Fruit fly (Drosophila melanogaster) whole organism, embryonic: Measurements from ENCODE around the gene Pde11.

Experiments used
- Aef1 ChIP-seq: fragments of 200-800 bp; sonication (Bioruptor generic); IDR thresholded peaks from 3 replicates; pipeline ENCODE4 v1.3.6; 2022; ENCODE audit warnings: missing biosample characterization, missing genetic modification characterization
- CG10209 ChIP-seq: fragments of 200-800 bp; sonication (Bioruptor generic); optimal IDR thresholded peaks from 3 replicates; lab custom pipeline; 2017; ENCODE audit warnings: missing biosample characterization, mild to moderate bottlenecking, missing genetic modification characterization, missing genetic modification reagents
- CG11093 ChIP-seq: fragments of 200-800 bp; sonication (Bioruptor generic); IDR thresholded peaks from 3 replicates; pipeline ENCODE4 v1.3.6; 2022; ENCODE audit warnings: missing biosample characterization, missing genetic modification characterization
- CG15696 ChIP-seq: fragments of 200-800 bp; sonication (Bioruptor generic); optimal IDR thresholded peaks from 2 replicates; lab custom pipeline; 2019; ENCODE audit warnings: missing biosample characterization, mild to moderate bottlenecking, missing genetic modification characterization, moderate library complexity
- CG3065 ChIP-seq: fragments of 200-800 bp; sonication (Bioruptor generic); optimal IDR thresholded peaks from 2 replicates; lab custom pipeline; 2016; ENCODE audit warnings: missing biosample characterization, missing genetic modification characterization
- CG4282 ChIP-seq: fragments of 200-800 bp; sonication (Bioruptor generic); optimal IDR thresholded peaks from 2 replicates; lab custom pipeline; 2016; ENCODE audit warnings: missing biosample characterization, missing genetic modification characterization
- CG4404 ChIP-seq: fragments of 200-800 bp; sonication (Bioruptor generic); IDR thresholded peaks from 2 replicates; pipeline ENCODE4 v1.3.6; 2022; ENCODE audit warnings: missing biosample characterization, missing genetic modification characterization
- CG6683 ChIP-seq: fragments of 200-800 bp; sonication (Bioruptor generic); optimal IDR thresholded peaks from 2 replicates; lab custom pipeline; 2017; ENCODE audit warnings: missing biosample characterization, mild to moderate bottlenecking, missing genetic modification characterization, missing genetic modification reagents
- CG8359 ChIP-seq: fragments of 200-800 bp; sonication (Bioruptor generic); optimal IDR thresholded peaks from 2 replicates; lab custom pipeline; 2017; ENCODE audit warnings: missing biosample characterization, mild to moderate bottlenecking, missing genetic modification characterization, borderline replicate concordance
- CoRest ChIP-seq: fragments of 200-800 bp; sonication (Bioruptor generic); optimal IDR thresholded peaks from 3 replicates; lab custom pipeline; 2018; ENCODE audit warnings: missing biosample characterization, mild to moderate bottlenecking, missing genetic modification characterization, moderate library complexity
- D19B ChIP-seq: fragments of 200-800 bp; sonication (Bioruptor generic); optimal IDR thresholded peaks from 2 replicates; lab custom pipeline; 2017; ENCODE audit warnings: missing biosample characterization, mild to moderate bottlenecking, missing genetic modification characterization
- Dbx ChIP-seq: fragments of 200-800 bp; sonication (Bioruptor generic); IDR thresholded peaks from 3 replicates; pipeline ENCODE4 v1.3.6; 2022; ENCODE audit warnings: missing biosample characterization, missing genetic modification characterization
- Dip2 ChIP-seq: fragments of 200-800 bp; sonication (Bioruptor generic); IDR thresholded peaks from 2 replicates; pipeline ENCODE4 v1.3.6; 2022; ENCODE audit warnings: missing biosample characterization, missing genetic modification characterization
- ERR ChIP-seq: fragments of 200-800 bp; sonication (Bioruptor generic); optimal IDR thresholded peaks from 2 replicates; lab custom pipeline; 2016; ENCODE audit warnings: missing biosample characterization, missing genetic modification characterization
- Gsc ChIP-seq: fragments of 200-800 bp; sonication (Bioruptor generic); IDR thresholded peaks from 2 replicates; pipeline ENCODE4 v1.3.6; 2022; ENCODE audit warnings: missing biosample characterization, missing genetic modification characterization
- Hr3 ChIP-seq: fragments of 200-800 bp; sonication (Bioruptor generic); optimal IDR thresholded peaks from 3 replicates; lab custom pipeline; 2016; ENCODE audit warnings: missing biosample characterization, missing genetic modification characterization
- Hr51 ChIP-seq, 2 experiments: fragments of 200-800 bp; sonication (Bioruptor generic); optimal IDR thresholded peaks; 2 replicates in 1 of 2; 3 replicates in 1 of 2; lab custom pipeline; 2016 to 2018; ENCODE audit warnings: missing biosample characterization in 2 of 2, missing genetic modification characterization in 2 of 2, mild to moderate bottlenecking in 1 of 2, moderate library complexity in 1 of 2
- Jarid2 ChIP-seq: fragments of 200-800 bp; sonication (Bioruptor generic); optimal IDR thresholded peaks from 3 replicates; lab custom pipeline; 2017; ENCODE audit warnings: mild to moderate bottlenecking, missing biosample characterization, missing genetic modification reagents, missing genetic modification characterization
- Kr ChIP-seq: fragments of 200-800 bp; sonication (Bioruptor generic); optimal IDR thresholded peaks from 2 replicates; lab custom pipeline; 2017; ENCODE audit warnings: missing biosample characterization, mild to moderate bottlenecking, missing genetic modification characterization
- Lpt ChIP-seq: fragments of >200 bp; optimal IDR thresholded peaks from 2 replicates; lab custom pipeline; 2018; ENCODE audit warnings: missing biosample characterization, missing genetic modification characterization
- Meics ChIP-seq: fragments of 200-800 bp; sonication (Bioruptor generic); optimal IDR thresholded peaks from 2 replicates; lab custom pipeline; 2017; ENCODE audit warnings: missing biosample characterization, mild to moderate bottlenecking, missing genetic modification characterization
- NfI ChIP-seq: fragments of 200-800 bp; sonication (Bioruptor generic); optimal IDR thresholded peaks from 3 replicates; lab custom pipeline; 2018; ENCODE audit warnings: missing biosample characterization, mild to moderate bottlenecking, missing genetic modification characterization, moderate library complexity
- ash1 ChIP-seq: fragments of 200-800 bp; sonication (Bioruptor generic); optimal IDR thresholded peaks from 2 replicates; lab custom pipeline; 2018; ENCODE audit warnings: missing biosample characterization, mild to moderate bottlenecking, missing genetic modification characterization
- bowl ChIP-seq: fragments of 200-800 bp; sonication (Bioruptor generic); IDR thresholded peaks from 2 replicates; pipeline ENCODE4 v1.3.6; 2022; ENCODE audit warnings: missing biosample characterization, missing genetic modification characterization
- bsh ChIP-seq, 2 experiments: fragments of 200-800 bp; sonication (Bioruptor generic); optimal IDR thresholded peaks; 2 replicates each; lab custom pipeline; 2017 to 2018; ENCODE audit warnings: mild to moderate bottlenecking in 2 of 2, missing biosample characterization in 2 of 2, missing genetic modification characterization in 2 of 2, moderate library complexity in 1 of 2
- ci ChIP-seq: fragments of 200-800 bp; sonication (Bioruptor generic); IDR thresholded peaks from 3 replicates; pipeline ENCODE4 v1.3.6; 2022; ENCODE audit warnings: missing biosample characterization, missing genetic modification characterization
- dmrt11E ChIP-seq: fragments of 200-800 bp; sonication (Bioruptor generic); optimal IDR thresholded peaks from 3 replicates; lab custom pipeline; 2018; ENCODE audit warnings: missing biosample characterization, mild to moderate bottlenecking, missing genetic modification characterization, moderate library complexity
- dysf ChIP-seq: fragments of 200-800 bp; sonication (Bioruptor generic); IDR thresholded peaks from 3 replicates; pipeline ENCODE4 v1.3.6; 2022; ENCODE audit warnings: missing biosample characterization, missing genetic modification characterization
- fu2 ChIP-seq: fragments of 200-800 bp; sonication (Bioruptor generic); optimal IDR thresholded peaks from 2 replicates; lab custom pipeline; 2016; ENCODE audit warnings: missing biosample characterization, missing genetic modification characterization
- grn ChIP-seq: fragments of 200-800 bp; sonication (Bioruptor generic); optimal IDR thresholded peaks from 3 replicates; lab custom pipeline; 2017; ENCODE audit warnings: missing biosample characterization, missing genetic modification characterization
- her ChIP-seq: fragments of 200-800 bp; sonication (Bioruptor generic); optimal IDR thresholded peaks from 2 replicates; lab custom pipeline; 2016; ENCODE audit warnings: missing biosample characterization, missing genetic modification characterization
- lola ChIP-seq, 3 experiments: fragments of >200 bp in 2 of 3; fragments of 200-800 bp in 1 of 3; sonication (Bioruptor generic) in 1 of 3; optimal IDR thresholded peaks; 2 replicates each; lab custom pipeline; 2017 to 2019; ENCODE audit warnings: missing biosample characterization in 3 of 3, missing genetic modification characterization in 3 of 3, mild to moderate bottlenecking in 1 of 3, moderate library complexity in 1 of 3
- nerfin-2 ChIP-seq: fragments of 200-800 bp; sonication (Bioruptor generic); IDR thresholded peaks from 2 replicates; pipeline ENCODE4 v1.3.6; 2022; ENCODE audit warnings: missing biosample characterization, missing genetic modification characterization; ENCODE audit not compliant: partially characterized antibody
- nmo ChIP-seq: fragments of 200-800 bp; sonication (Bioruptor generic); optimal IDR thresholded peaks from 2 replicates; lab custom pipeline; 2018; ENCODE audit warnings: missing biosample characterization, mild to moderate bottlenecking, missing genetic modification characterization, moderate library complexity
- ro ChIP-seq: fragments of 200-800 bp; sonication (Bioruptor generic); IDR thresholded peaks from 2 replicates; pipeline ENCODE4 v1.3.6; 2022; ENCODE audit warnings: missing biosample characterization, missing genetic modification characterization
- run ChIP-seq: fragments of 200-800 bp; sonication (Bioruptor generic); optimal IDR thresholded peaks from 3 replicates; lab custom pipeline; 2018; ENCODE audit warnings: missing biosample characterization, mild to moderate bottlenecking, missing genetic modification characterization
- scrt ChIP-seq: fragments of 200-800 bp; sonication (Bioruptor generic); optimal IDR thresholded peaks from 2 replicates; lab custom pipeline; 2018; ENCODE audit warnings: missing biosample characterization, mild to moderate bottlenecking, missing genetic modification characterization, moderate library complexity
- tup ChIP-seq: fragments of 200-800 bp; sonication (Bioruptor generic); optimal IDR thresholded peaks from 2 replicates; lab custom pipeline; 2016; ENCODE audit warnings: missing biosample characterization, mild to moderate bottlenecking, missing genetic modification characterization, moderate library complexity
- vfl ChIP-seq: fragments of 200-800 bp; sonication (Bioruptor generic); optimal IDR thresholded peaks from 2 replicates; lab custom pipeline; 2016; ENCODE audit warnings: missing biosample characterization, missing genetic modification characterization
- wdn ChIP-seq: fragments of 200-800 bp; sonication (Bioruptor generic); IDR thresholded peaks from 2 replicates; pipeline ENCODE4 v1.3.6; 2022; ENCODE audit warnings: missing biosample characterization, missing genetic modification characterization
- yki ChIP-seq: fragments of >200 bp; optimal IDR thresholded peaks from 3 replicates; lab custom pipeline; 2018
- zen2 ChIP-seq: fragments of 200-800 bp; sonication (Bioruptor generic); IDR thresholded peaks from 3 replicates; pipeline ENCODE4 v1.3.6; 2022; ENCODE audit warnings: missing biosample characterization, missing genetic modification characterization; ENCODE audit not compliant: partially characterized antibody

Gene Pde11

DNA sequence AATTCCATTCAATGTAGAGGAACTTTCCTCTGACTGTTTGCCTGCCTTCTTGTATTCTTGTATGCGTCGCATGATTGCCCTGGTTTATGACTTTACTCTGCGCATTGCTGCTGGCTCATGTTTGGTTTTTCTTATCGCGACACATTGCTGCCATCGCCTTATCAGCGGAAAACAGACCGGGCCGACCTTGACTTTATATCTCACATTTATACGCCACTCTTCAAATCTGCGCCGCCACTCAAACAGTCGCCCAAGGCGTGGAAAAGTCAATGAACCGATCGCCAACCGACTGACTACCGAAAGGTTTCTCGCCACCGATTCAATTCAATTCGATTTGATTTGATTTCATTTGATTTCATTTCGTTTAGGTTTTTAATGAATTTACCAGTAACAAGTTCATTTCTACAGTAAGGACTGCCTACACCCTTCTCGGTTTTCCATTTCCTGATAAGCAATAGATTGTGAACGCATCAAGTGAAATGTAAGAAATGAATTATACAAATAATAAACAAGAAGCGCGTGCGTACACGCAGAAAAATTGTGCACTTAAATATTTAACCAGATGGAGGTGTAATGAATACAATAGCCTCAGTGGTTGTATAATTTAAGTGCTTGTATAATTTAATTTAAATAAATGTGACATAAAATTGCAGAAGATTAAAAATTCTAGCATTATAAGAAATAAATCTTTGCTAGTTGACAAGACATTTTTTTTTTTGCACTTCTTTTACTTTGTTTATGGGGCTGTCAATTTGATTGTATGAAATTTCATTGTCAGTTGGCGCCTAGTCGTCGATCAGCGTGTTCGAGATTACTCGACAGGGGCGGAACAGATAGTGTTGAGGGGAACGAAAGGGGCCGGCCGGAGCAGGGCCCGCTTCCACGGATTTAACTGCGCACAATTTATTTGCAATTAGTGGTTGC, 23.6 kb downstream of the Pde11 start (continued):
- TF ChIP-seq Gsc (GFP tag; lab: Robert Waterston, UW) (no peak), Dip2 (GFP tag; lab: Robert Waterston, UW) (no peak), CG6683 (no peak), ERR (no peak), grn (GFP tag; lab: Kevin White, UChicago) (peak; percentile 43), Aef1 (no peak), CG4282 (GFP tag; lab: Kevin White, UChicago) (no peak), CG4404 (GFP tag; lab: Robert Waterston, UW) (no peak), ro (GFP tag; lab: Robert Waterston, UW) (no peak), lola (GFP tag; optimal IDR thresholded peaks at IDR 0.05; lab: Kevin White, UChicago) (peak in 1 of 3 experiments; percentile 28), Jarid2 (GFP tag; lab: Kevin White, UChicago) (no peak), Lpt (no peak), Hr3 (GFP tag; lab: Kevin White, UChicago) (no peak), nmo (peak; percentile 20), dysf (GFP tag; lab: Robert Waterston, UW) (peak; percentile 39; the same call in 2 of the 3 replicates), CG8359 (no peak), zen2 (GFP tag; lab: Robert Waterston, UW) (no peak), ci (GFP tag; lab: Robert Waterston, UW) (no peak), Meics (GFP tag; lab: Kevin White, UChicago) (peak; percentile 22), dmrt11E (tag; lab: Kevin White, UChicago) (peak; percentile 65), yki (lab: Kevin White, UChicago) (no peak), her (no peak), vfl (no peak), CG3065 (no peak), bsh (GFP tag; optimal IDR thresholded peaks at IDR 0.05; lab: Kevin White, UChicago) (peak in 1 of 2 experiments; percentile 58), scrt (GFP tag; lab: Kevin White, UChicago) (no peak), CG15696 (tag; lab: Kevin White, UChicago) (peak; percentile 10), Hr51 (GFP tag; optimal IDR thresholded peaks at IDR 0.05; lab: Kevin White, UChicago) (peak in 1 of 2 experiments; percentile 14), CG11093 (no peak), fu2 (GFP tag; lab: Kevin White, UChicago) (no peak), Kr (GFP tag; lab: Kevin White, UChicago) (no peak), CoRest (tag; lab: Kevin White, UChicago) (peak; percentile 47), NfI (GFP tag; lab: Kevin White, UChicago) (no peak), D19B (GFP tag; lab: Kevin White, UChicago) (peak; percentile 8), run (tag; lab: Kevin White, UChicago) (no peak), nerfin-2 (GFP tag; lab: Robert Waterston, UW) (no peak), ash1 (GFP tag; lab: Kevin White, UChicago) (no peak), wdn (GFP tag; lab: Robert Waterston, UW) (no peak), bowl (no peak), Dbx (GFP tag; lab: Robert Waterston, UW) (no peak), tup (GFP tag; lab: Kevin White, UChicago) (no peak), CG10209 (GFP tag; lab: Kevin White, UChicago) (peak; percentile 56)
